Fruit fly (Drosophila melanogaster): ENCODE results near the gene ppk21.

ppk21 gene

DNA sequence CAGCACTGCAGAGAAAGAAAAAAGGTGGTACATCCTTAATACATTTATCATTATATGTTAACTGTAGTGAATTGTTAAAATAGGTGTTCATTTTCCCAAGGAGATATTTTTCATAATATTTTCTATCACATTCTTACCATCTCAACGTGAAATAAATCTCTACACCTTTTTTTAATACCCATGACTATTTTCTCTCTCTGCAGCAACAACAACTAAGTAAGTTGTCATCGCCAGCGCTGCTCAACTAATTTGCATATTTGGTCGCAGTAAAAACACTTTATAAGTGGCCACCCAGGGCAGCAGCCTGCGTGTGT, 25.9 kb downstream of the ppk21 start (continued):
- TF ChIP-seq Dip3 (GFP tag; optimal IDR thresholded peaks at IDR 0.05) = no peak
- TF ChIP-seq CG4282 (GFP tag; optimal IDR thresholded peaks at IDR 0.05) = no peak
- no peak for TF ChIP-seq pzg (GFP tag; optimal IDR thresholded peaks at IDR 0.05)
- no peak for TF ChIP-seq CG3407 (GFP tag; optimal IDR thresholded peaks at IDR 0.05)
- TF ChIP-seq CHES-1-like (GFP tag; optimal IDR thresholded peaks at IDR 0.05) = no peak
- peak; percentile 54 for TF ChIP-seq CG2712 (tag; optimal IDR thresholded peaks at IDR 0.05)
- TF ChIP-seq dmrt99B (tag; optimal IDR thresholded peaks at IDR 0.05) = peak; percentile 81
- TF ChIP-seq CG10543 (GFP tag; optimal IDR thresholded peaks at IDR 0.05) = no peak
- no peak for TF ChIP-seq trh (GFP tag; optimal IDR thresholded peaks at IDR 0.05)
- no peak for TF ChIP-seq Dref (GFP tag; IDR thresholded peaks at IDR 0.05)
- TF ChIP-seq Sry-β (GFP tag; optimal IDR thresholded peaks at IDR 0.05) = no peak
- TF ChIP-seq jumu (GFP tag; optimal IDR thresholded peaks at IDR 0.05) = no peak
- TF ChIP-seq CG16815 (GFP tag; optimal IDR thresholded peaks at IDR 0.05) = no peak
- TF ChIP-seq corto (GFP tag; optimal IDR thresholded peaks at IDR 0.05) = no peak
- peak; percentile 58 for TF ChIP-seq CG13424 (tag; optimal IDR thresholded peaks at IDR 0.05)
- TF ChIP-seq CG3847 (GFP tag; IDR thresholded peaks at IDR 0.05) = 0 out of 2 replicates have a peak, but pooled peaks have one; percentile 20
- TF ChIP-seq CG17361 (GFP tag; IDR thresholded peaks at IDR 0.05) = 0 out of 3 replicates have a peak, but pooled peaks have one; percentile 25
- TF ChIP-seq Atf3 (GFP tag; optimal IDR thresholded peaks at IDR 0.05) = no peak
- TF ChIP-seq pnt (GFP tag; optimal IDR thresholded peaks at IDR 0.05) = no peak
- TF ChIP-seq CG5180 (GFP tag; optimal IDR thresholded peaks at IDR 0.05) = no peak
- no peak for TF ChIP-seq h (optimal IDR thresholded peaks at IDR 0.05)
- no peak for TF ChIP-seq Antp (GFP tag; optimal IDR thresholded peaks at IDR 0.05)
- TF ChIP-seq cato (GFP tag; optimal IDR thresholded peaks at IDR 0.05; ENCODE audit: borderline replicate concordance) = no peak
- no peak for TF ChIP-seq sima (GFP tag; optimal IDR thresholded peaks at IDR 0.05)
- peak; percentile 22 for TF ChIP-seq CG9817 (tag; optimal IDR thresholded peaks at IDR 0.05)
- 0 out of 2 replicates have a peak, but pooled peaks have one; percentile 29 for TF ChIP-seq Drgx (GFP tag; IDR thresholded peaks at IDR 0.05)
- no peak for TF ChIP-seq fu2 (GFP tag; optimal IDR thresholded peaks at IDR 0.05)
- no peak for TF ChIP-seq sqz (GFP tag; optimal IDR thresholded peaks at IDR 0.05)
- peak; percentile 28 for TF ChIP-seq CG15696 (tag; optimal IDR thresholded peaks at IDR 0.05)
- no peak for TF ChIP-seq BtbVII (GFP tag; optimal IDR thresholded peaks at IDR 0.05)
- no peak for TF ChIP-seq fru (optimal IDR thresholded peaks at IDR 0.05)
- TF ChIP-seq CG5953 (GFP tag; IDR thresholded peaks at IDR 0.05) = no peak
- no peak for TF ChIP-seq CG9609 (GFP tag; optimal IDR thresholded peaks at IDR 0.05)
- TF ChIP-seq CG9932 (GFP tag; IDR thresholded peaks at IDR 0.05) = no peak
- TF ChIP-seq CG3838 (GFP tag; optimal IDR thresholded peaks at IDR 0.05) = no peak
- no peak for TF ChIP-seq Bteb2 (GFP tag; optimal IDR thresholded peaks at IDR 0.05)
- TF ChIP-seq sug (tag; optimal IDR thresholded peaks at IDR 0.05) = no peak
- no peak for TF ChIP-seq ro (GFP tag; IDR thresholded peaks at IDR 0.05)
- TF ChIP-seq fd102C (GFP tag; optimal IDR thresholded peaks at IDR 0.05) = no peak
- peak; percentile 60 for TF ChIP-seq nmo (GFP tag; optimal IDR thresholded peaks at IDR 0.05)
- TF ChIP-seq CG7963 (GFP tag; IDR thresholded peaks at IDR 0.05; ENCODE audit: partially characterized antibody) = no peak
- TF ChIP-seq CG12219 (GFP tag; optimal IDR thresholded peaks at IDR 0.05) = peak; percentile 35
- TF ChIP-seq Hr78 (GFP tag; optimal IDR thresholded peaks at IDR 0.05) = no peak
- no peak for TF ChIP-seq dati (GFP tag; IDR thresholded peaks at IDR 0.05)
- no peak for TF ChIP-seq gcm2 (GFP tag; optimal IDR thresholded peaks at IDR 0.05)
- TF ChIP-seq knrl (GFP tag; IDR thresholded peaks at IDR 0.05; ENCODE audit: partially characterized antibody) = no peak
- peak; percentile 47 for TF ChIP-seq CG14710 (tag; optimal IDR thresholded peaks at IDR 0.05)
- no peak for TF ChIP-seq Ets65A (GFP tag)
- no peak for TF ChIP-seq CG10274 (GFP tag; optimal IDR thresholded peaks at IDR 0.05)
- no peak for TF ChIP-seq CG15514 (GFP tag; optimal IDR thresholded peaks at IDR 0.05)
- TF ChIP-seq Hr39 (optimal IDR thresholded peaks at IDR 0.05) = no peak
- no peak for TF ChIP-seq Hand (GFP tag; optimal IDR thresholded peaks at IDR 0.05)
- no peak for TF ChIP-seq Lim3 (GFP tag; IDR thresholded peaks at IDR 0.05)

Data from whole organism, embryonic.